Fruit fly (Drosophila melanogaster): ENCODE measurements around the gene REG.

REG gene

DNA sequence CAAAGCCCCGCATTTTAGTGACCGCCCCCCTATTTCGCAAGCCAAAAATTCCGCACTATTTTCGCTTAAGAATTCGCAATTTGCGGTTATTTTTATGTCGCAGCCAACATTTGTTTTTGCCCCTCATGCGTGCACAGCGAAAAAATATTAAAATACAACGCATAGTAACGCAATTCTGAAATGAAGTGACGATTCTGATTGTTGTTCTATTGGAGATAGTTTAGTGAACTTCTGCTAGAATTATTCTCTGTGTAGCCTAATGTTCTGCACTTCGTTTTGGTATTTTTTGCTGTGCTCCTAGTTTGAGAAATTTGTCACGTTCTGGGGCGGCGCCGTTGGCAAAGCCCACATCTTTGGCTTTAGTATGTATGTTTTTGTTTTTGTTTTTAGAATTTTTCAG, 9.7 kb downstream of the REG start:
- peak; percentile 4 for TF ChIP-seq Lpt (GFP tag; optimal IDR thresholded peaks at IDR 0.05)
- TF ChIP-seq cyc (GFP tag; optimal IDR thresholded peaks at IDR 0.05): no peak
- peak; percentile 65 for TF ChIP-seq eg (GFP tag; IDR thresholded peaks at IDR 0.05)
- TF ChIP-seq Eip78C (GFP tag): peak; percentile 78
- TF ChIP-seq acj6 (GFP tag; optimal IDR thresholded peaks at IDR 0.05): no peak
- peak; percentile 13 for TF ChIP-seq CG6276 (GFP tag; optimal IDR thresholded peaks at IDR 0.05)
- TF ChIP-seq fkh (GFP tag; optimal IDR thresholded peaks at IDR 0.05): no peak
- 0 out of 3 replicates have a peak, but pooled peaks have one; percentile 12 for TF ChIP-seq CG6163 (GFP tag; IDR thresholded peaks at IDR 0.05)
- TF ChIP-seq net (GFP tag; optimal IDR thresholded peaks at IDR 0.05): no peak
- peak; percentile 39; the same call in 1 of the 2 replicates for TF ChIP-seq CG15336 (GFP tag; IDR thresholded peaks at IDR 0.05)
- TF ChIP-seq dsx (GFP tag; optimal IDR thresholded peaks at IDR 0.05; ENCODE audit: poor library complexity, severe bottlenecking): no peak

DNA sequence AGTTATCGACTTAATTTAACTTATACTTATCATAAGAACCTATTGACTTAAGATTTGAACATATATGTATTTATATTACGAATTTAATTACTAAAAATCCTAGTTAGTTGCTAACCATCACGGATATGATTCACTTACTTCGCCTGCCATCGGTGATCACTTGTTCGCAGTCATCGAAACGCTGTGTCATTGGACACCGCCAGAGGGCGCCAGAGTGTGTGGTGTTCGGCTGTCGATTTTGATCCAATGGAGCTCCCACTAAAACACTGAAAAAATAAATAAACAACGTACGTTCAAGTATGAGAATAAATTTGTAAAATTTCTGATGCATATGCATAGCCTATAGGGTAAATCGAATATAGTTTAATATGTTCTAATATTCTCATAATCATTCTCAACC, 12.7 kb downstream of the REG start:
- no peak for TF ChIP-seq CG8632 (GFP tag; optimal IDR thresholded peaks at IDR 0.05)
- TF ChIP-seq net (GFP tag; optimal IDR thresholded peaks at IDR 0.05): no peak
- TF ChIP-seq CG6163 (GFP tag; IDR thresholded peaks at IDR 0.05): no peak
- no peak for TF ChIP-seq achi (GFP tag; optimal IDR thresholded peaks at IDR 0.05)
- TF ChIP-seq Gug (GFP tag; IDR thresholded peaks at IDR 0.05): no peak
- no peak for TF ChIP-seq Blimp-1 (GFP tag; optimal IDR thresholded peaks at IDR 0.05)
- TF ChIP-seq OdsH (GFP tag; optimal IDR thresholded peaks at IDR 0.05): no peak
- no peak for TF ChIP-seq Eip78C (GFP tag)
- TF ChIP-seq CG3032 (tag; optimal IDR thresholded peaks at IDR 0.05): no peak
- no peak for TF ChIP-seq spab (GFP tag; optimal IDR thresholded peaks at IDR 0.05)

DNA sequence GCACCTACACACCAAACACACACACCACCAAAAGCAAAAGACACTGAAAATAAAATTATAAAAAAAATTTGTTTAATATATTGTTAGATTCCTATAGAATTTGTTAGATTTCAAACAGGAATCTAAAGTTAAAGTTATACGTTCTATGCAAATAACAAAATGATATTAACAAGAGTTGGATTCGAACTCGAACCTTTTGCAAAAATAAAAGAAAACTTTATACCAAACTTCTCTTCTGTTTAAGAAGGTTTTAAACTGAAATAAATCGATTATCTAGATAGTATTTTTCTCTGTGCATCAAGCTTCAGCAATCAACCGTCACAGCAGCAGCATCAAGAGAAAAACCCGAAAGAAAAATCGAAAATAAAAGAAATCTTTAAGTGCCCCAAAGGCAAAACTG, 14.4 kb downstream of the REG start:
- no peak for TF ChIP-seq Hr38 (GFP tag; optimal IDR thresholded peaks at IDR 0.05)
- TF ChIP-seq pdm3 (GFP tag; optimal IDR thresholded peaks at IDR 0.05): peak; percentile 57
- TF ChIP-seq Lpt (GFP tag; optimal IDR thresholded peaks at IDR 0.05): peak; percentile 62
- TF ChIP-seq CG8632 (GFP tag; optimal IDR thresholded peaks at IDR 0.05): peak; percentile 13
- peak; percentile 48 for TF ChIP-seq CG10669 (GFP tag; optimal IDR thresholded peaks at IDR 0.05)
- peak; percentile 5 for TF ChIP-seq Smox (GFP tag; optimal IDR thresholded peaks at IDR 0.05)
- peak; percentile 82 for TF ChIP-seq CG15336 (GFP tag; IDR thresholded peaks at IDR 0.05)
- TF ChIP-seq Hr4 (GFP tag; optimal IDR thresholded peaks at IDR 0.05): peak; percentile 78
- TF ChIP-seq Eip78C (GFP tag): peak; percentile 94
- peak; percentile 59 for TF ChIP-seq Ets96B (tag; optimal IDR thresholded peaks at IDR 0.05)
- TF ChIP-seq net (GFP tag; optimal IDR thresholded peaks at IDR 0.05): peak; percentile 58
- no peak for TF ChIP-seq Ets21C (GFP tag; optimal IDR thresholded peaks at IDR 0.05)
- TF ChIP-seq CG16779 (tag; optimal IDR thresholded peaks at IDR 0.05): peak; percentile 58
- peak; percentile 50 to 60 for TF ChIP-seq ss (GFP tag; optimal IDR thresholded peaks at IDR 0.05)
- TF ChIP-seq CG8119 (GFP tag; IDR thresholded peaks at IDR 0.05): peak; percentile 82
- peak; percentile 76 for TF ChIP-seq CG6276 (GFP tag; optimal IDR thresholded peaks at IDR 0.05)
- peak; percentile 56 for TF ChIP-seq CG3919 (GFP tag; optimal IDR thresholded peaks at IDR 0.05)
- TF ChIP-seq dac (GFP tag; optimal IDR thresholded peaks at IDR 0.05): peak; percentile 42
- no peak for TF ChIP-seq CG31627 (GFP tag; optimal IDR thresholded peaks at IDR 0.05)
- TF ChIP-seq Eip93F (GFP tag; optimal IDR thresholded peaks at IDR 0.05): no peak
- TF ChIP-seq CG6163 (GFP tag; IDR thresholded peaks at IDR 0.05): peak; percentile 30; the same call in 1 of the 3 replicates
- peak; percentile 26 for TF ChIP-seq Met (GFP tag; optimal IDR thresholded peaks at IDR 0.05)
- TF ChIP-seq cyc (GFP tag; optimal IDR thresholded peaks at IDR 0.05): peak; percentile 6
- peak; percentile 1 for TF ChIP-seq CG11902 (GFP tag; optimal IDR thresholded peaks at IDR 0.05)
- TF ChIP-seq Sox102F (GFP tag; optimal IDR thresholded peaks at IDR 0.05): no peak
- TF ChIP-seq CG8319 (GFP tag; optimal IDR thresholded peaks at IDR 0.05): peak; percentile 19
- TF ChIP-seq fd85E (GFP tag; optimal IDR thresholded peaks at IDR 0.05): no peak
- TF ChIP-seq salr (GFP tag; optimal IDR thresholded peaks at IDR 0.05): peak in 1 of 2 experiments; percentile 59
- TF ChIP-seq CG6854 (GFP tag; optimal IDR thresholded peaks at IDR 0.05): no peak
- no peak for TF ChIP-seq Sox15 (GFP tag; optimal IDR thresholded peaks at IDR 0.05)
- no peak for TF ChIP-seq CG1621 (tag; optimal IDR thresholded peaks at IDR 0.05)
- no peak for TF ChIP-seq Blimp-1 (GFP tag; optimal IDR thresholded peaks at IDR 0.05)
- no peak for TF ChIP-seq fkh (GFP tag; optimal IDR thresholded peaks at IDR 0.05)
- TF ChIP-seq CG6792 (GFP tag; optimal IDR thresholded peaks at IDR 0.05): peak; percentile 32
- TF ChIP-seq dsx (GFP tag; optimal IDR thresholded peaks at IDR 0.05; ENCODE audit: poor library complexity, severe bottlenecking): no peak
- peak; percentile 63 for TF ChIP-seq CG10631 (GFP tag; optimal IDR thresholded peaks at IDR 0.05)
- TF ChIP-seq Gug (GFP tag; IDR thresholded peaks at IDR 0.05): peak; percentile 47; the same call in 1 of the 2 replicates
- TF ChIP-seq acj6 (GFP tag; optimal IDR thresholded peaks at IDR 0.05): peak; percentile 55
- peak; percentile 11 for TF ChIP-seq CG6808 (GFP tag; optimal IDR thresholded peaks at IDR 0.05)
- TF ChIP-seq CG3032 (tag; optimal IDR thresholded peaks at IDR 0.05): peak; percentile 63
- TF ChIP-seq OdsH (GFP tag; optimal IDR thresholded peaks at IDR 0.05): peak; percentile 67
- peak; percentile 44 for TF ChIP-seq spab (GFP tag; optimal IDR thresholded peaks at IDR 0.05)
